Worm (Caenorhabditis elegans) whole organism, L1 larva: ENCODE measurements around the gene T05G5.4.

Source experiments
- ama-1 ChIP-seq: fragments of 150-350 bp; optimal IDR thresholded peaks from 2 replicates; lab custom pipeline; 2014
- ceh-63 ChIP-seq: fragments of 200-800 bp; sonication (Bioruptor generic); optimal IDR thresholded peaks from 2 replicates; lab custom pipeline; 2018; ENCODE audit warnings: mild to moderate bottlenecking, missing genetic modification characterization, missing compliant biosample characterization
- ceh-88 ChIP-seq: fragments of 200-800 bp; sonication (Bioruptor generic); IDR thresholded peaks from 2 replicates; pipeline ENCODE4 v1.3.6; 2022; ENCODE audit warnings: missing genetic modification characterization, missing compliant biosample characterization
- ceh-90 ChIP-seq: sonication (generic microtip); optimal IDR thresholded peaks from 2 replicates; lab custom pipeline; 2016; ENCODE audit warnings: missing genetic modification characterization, missing compliant biosample characterization
- dsc-1 ChIP-seq: sonication (generic microtip); optimal IDR thresholded peaks from 2 replicates; lab custom pipeline; 2016; ENCODE audit warnings: mild to moderate bottlenecking, missing genetic modification characterization, missing compliant biosample characterization
- efl-1 ChIP-seq, 4 experiments: fragments of 150-350 bp; optimal IDR thresholded peaks in 3 of 4; peaks in 1 of 4; 1 replicate in 1 of 4; 2 replicates in 3 of 4; lab custom pipeline; 2014; ENCODE audit warnings: missing biosample characterization in 2 of 4, missing genetic modification characterization in 2 of 4, missing genetic modification reagents in 2 of 4
- efl-3 ChIP-seq: fragments of 200-800 bp; sonication (Bioruptor generic); optimal IDR thresholded peaks from 2 replicates; lab custom pipeline; 2018; ENCODE audit warnings: mild to moderate bottlenecking, missing genetic modification characterization, missing compliant biosample characterization
- elt-2 ChIP-seq: sonication (generic microtip); optimal IDR thresholded peaks from 2 replicates; lab custom pipeline; 2016; ENCODE audit warnings: missing genetic modification characterization, mild to moderate bottlenecking, inconsistent platforms, missing compliant biosample characterization, missing genetic modification reagents
- elt-3 ChIP-seq, 6 experiments: fragments of 150-350 bp in 1 of 6; sonication (generic microtip); optimal IDR thresholded peaks; 2 replicates each; lab custom pipeline; 2017 to 2018; ENCODE audit warnings: missing biosample characterization in 6 of 6, missing genetic modification characterization in 6 of 6, inconsistent platforms in 1 of 6
- fkh-10 ChIP-seq: sonication (generic microtip); optimal IDR thresholded peaks from 2 replicates; lab custom pipeline; 2017; ENCODE audit warnings: missing biosample characterization, missing genetic modification reagents, missing genetic modification characterization
- fos-1 ChIP-seq: fragments of 150-350 bp; optimal IDR thresholded peaks from 2 replicates; lab custom pipeline; 2014; ENCODE audit warnings: missing biosample characterization, missing genetic modification characterization
- lin-35 ChIP-seq, 2 experiments: fragments of 150-350 bp; optimal IDR thresholded peaks; 2 replicates each; lab custom pipeline; 2014; ENCODE audit warnings: missing biosample characterization in 2 of 2, missing genetic modification characterization in 2 of 2, missing genetic modification reagents in 2 of 2
- lir-3 ChIP-seq: sonication (generic microtip); optimal IDR thresholded peaks from 2 replicates; lab custom pipeline; 2016; ENCODE audit warnings: mild to moderate bottlenecking, missing genetic modification characterization, moderate library complexity, missing compliant biosample characterization; ENCODE audit not compliant: poor library complexity
- lsy-2 ChIP-seq, 2 experiments: fragments of 150-350 bp; optimal IDR thresholded peaks; 2 replicates each; lab custom pipeline; 2014; ENCODE audit warnings: missing biosample characterization in 2 of 2, missing genetic modification characterization in 2 of 2
- mdl-1 ChIP-seq, 2 experiments: fragments of 150-350 bp; optimal IDR thresholded peaks; 2 replicates each; lab custom pipeline; 2014 to 2017; ENCODE audit warnings: missing biosample characterization in 2 of 2, missing genetic modification characterization in 2 of 2, inconsistent platforms in 1 of 2
- nhr-11 ChIP-seq: fragments of 150-350 bp; optimal IDR thresholded peaks from 2 replicates; lab custom pipeline; 2014; ENCODE audit warnings: missing biosample characterization, missing genetic modification characterization
- nhr-12 ChIP-seq: sonication (generic microtip); optimal IDR thresholded peaks from 2 replicates; lab custom pipeline; 2017; ENCODE audit warnings: missing biosample characterization, missing genetic modification characterization
- nhr-19 ChIP-seq: fragments of 200-800 bp; sonication (Bioruptor generic); conservative IDR thresholded peaks from 2 replicates; pipeline ENCODE4 v1.3.6; 2022; ENCODE audit warnings: missing genetic modification characterization, missing compliant biosample characterization
- nhr-20 ChIP-seq: sonication (generic microtip); optimal IDR thresholded peaks from 2 replicates; lab custom pipeline; 2016; ENCODE audit warnings: mild to moderate bottlenecking, missing genetic modification characterization, missing compliant biosample characterization
- nhr-47 ChIP-seq: sonication (generic microtip); optimal IDR thresholded peaks from 2 replicates; lab custom pipeline; 2016; ENCODE audit warnings: mild to moderate bottlenecking, missing genetic modification characterization, moderate library complexity, missing compliant biosample characterization
- nhr-71 ChIP-seq: sonication (generic microtip); optimal IDR thresholded peaks from 2 replicates; lab custom pipeline; 2016; ENCODE audit warnings: mild to moderate bottlenecking, missing genetic modification characterization, moderate library complexity, missing compliant biosample characterization
- nhr-85 ChIP-seq: sonication (generic microtip); peaks from one replicate; lab custom pipeline; 2016; ENCODE audit warnings: missing genetic modification characterization, inconsistent platforms, missing compliant biosample characterization
- nhr-90 ChIP-seq: sonication (generic microtip); optimal IDR thresholded peaks from 2 replicates; lab custom pipeline; 2016; ENCODE audit warnings: mild to moderate bottlenecking, missing genetic modification characterization, missing compliant biosample characterization; ENCODE audit not compliant: poor library complexity
- pqm-1 ChIP-seq: sonication (generic microtip); optimal IDR thresholded peaks from 3 replicates; lab custom pipeline; 2017; ENCODE audit warnings: missing biosample characterization, missing genetic modification characterization
- snpc-4 ChIP-seq: fragments of 150-350 bp; optimal IDR thresholded peaks from 2 replicates; lab custom pipeline; 2014; ENCODE audit warnings: missing biosample characterization, missing genetic modification characterization
- sox-4 ChIP-seq: sonication (generic microtip); optimal IDR thresholded peaks from 2 replicates; lab custom pipeline; 2016; ENCODE audit warnings: missing genetic modification characterization, missing compliant biosample characterization
- sptf-1 ChIP-seq: fragments of 150-350 bp; optimal IDR thresholded peaks from 2 replicates; lab custom pipeline; 2014; ENCODE audit warnings: missing biosample characterization, missing genetic modification characterization
- sup-37 ChIP-seq: fragments of 200-800 bp; sonication (Bioruptor generic); optimal IDR thresholded peaks from 2 replicates; lab custom pipeline; 2018; ENCODE audit warnings: mild to moderate bottlenecking, missing genetic modification characterization, missing compliant biosample characterization
- tbx-2 ChIP-seq: sonication (generic microtip); optimal IDR thresholded peaks from 2 replicates; lab custom pipeline; 2016; ENCODE audit warnings: missing genetic modification characterization, missing compliant biosample characterization
- tlp-1 ChIP-seq: fragments of 150-350 bp; optimal IDR thresholded peaks from 2 replicates; lab custom pipeline; 2014; ENCODE audit warnings: missing biosample characterization, missing genetic modification characterization
- unc-62 ChIP-seq: fragments of 150-350 bp; optimal IDR thresholded peaks from 2 replicates; lab custom pipeline; 2014; ENCODE audit warnings: missing biosample characterization, missing genetic modification reagents, missing genetic modification characterization
- zag-1 ChIP-seq: fragments of 150-350 bp; optimal IDR thresholded peaks from 2 replicates; lab custom pipeline; 2014; ENCODE audit warnings: missing biosample characterization, missing genetic modification characterization
- ztf-11 ChIP-seq, 2 experiments: sonication (generic microtip); optimal IDR thresholded peaks; 2 replicates each; lab custom pipeline; 2016 to 2017; ENCODE audit warnings: missing genetic modification characterization in 2 of 2, missing biosample characterization in 1 of 2, missing compliant biosample characterization in 1 of 2

T05G5.4 gene

ce11 chrIII:9717243-9717642 lies 31.5 kb upstream of the T05G5.4 start (continued):
- TF ChIP-seq sup-37 (GFP tag; lab: Kevin White, UChicago) (peak; percentile 55), nhr-85 (tag; lab: Kevin White, UChicago) (peak; percentile 88), snpc-4 (tag; lab: Kevin White, UChicago) (peak; percentile 99), nhr-12 (no peak), lsy-2 (tag; optimal IDR thresholded peaks at IDR 0.05; lab: Kevin White, UChicago) (peak; percentile 32 to 69), fos-1 (peak; percentile 44), ama-1 (peak; percentile 91)

- TF ChIP-seq efl-1 (optimal IDR thresholded peaks at IDR 0.05; lab: Kevin White, UChicago) (no peak), efl-1 (GFP tag; optimal IDR thresholded peaks at IDR 0.05 in 1 of 2; lab: Kevin White, UChicago) (no peak), elt-2 (tag; lab: Kevin White, UChicago) (peak; percentile 39)
Measured at ce11 chrIII:9720191-9720590, 28.5 kb upstream of the T05G5.4 start, which contains the start of gene ncx-7. Gene ncx-7, minus strand, starts transcription at chrIII:9720291.

- TF ChIP-seq ceh-90 (tag; lab: Kevin White, UChicago) (no peak), elt-2 (tag; lab: Kevin White, UChicago) (peak; percentile 91), lir-3 (no peak), pqm-1 (tag; lab: Kevin White, UChicago) (peak; percentile 44), nhr-19 (no peak), elt-3 (tag; optimal IDR thresholded peaks at IDR 0.05; lab: Kevin White, UChicago) (no peak), ama-1 (no peak), nhr-20 (tag; lab: Kevin White, UChicago) (peak; percentile 5), unc-62 (GFP tag; lab: Kevin White, UChicago) (no peak), tlp-1 (tag; lab: Kevin White, UChicago) (peak; percentile 59), fkh-10 (GFP tag; lab: Kevin White, UChicago) (no peak), tbx-2 (no peak), ztf-11 (tag; optimal IDR thresholded peaks at IDR 0.05; lab: Kevin White, UChicago) (no peak), ceh-63 (GFP tag; lab: Kevin White, UChicago) (no peak), lin-35 (GFP tag; optimal IDR thresholded peaks at IDR 0.05; lab: Kevin White, UChicago) (peak in 1 of 2 experiments; percentile 26), nhr-71 (tag; lab: Kevin White, UChicago) (peak; percentile 8), nhr-90 (no peak)
Measured at ce11 chrIII:9721991-9722390, 26.7 kb upstream of the T05G5.4 start.

ce11 chrIII:9725114-9725513 lies 23.6 kb upstream of the T05G5.4 start, which contains the start of gene clec-162:
Gene clec-162, minus strand, starts transcription at chrIII:9725214.
- TF ChIP-seq efl-3 (GFP tag; lab: Kevin White, UChicago), result no peak
- no peak for TF ChIP-seq nhr-11 (tag; lab: Kevin White, UChicago)
- no peak for TF ChIP-seq unc-62 (GFP tag; lab: Kevin White, UChicago)

- peak; percentile 3 for TF ChIP-seq dsc-1
- no peak for TF ChIP-seq sptf-1 (tag; lab: Kevin White, UChicago)
Measured at ce11 chrIII:9727439-9727838, 21.3 kb upstream of the T05G5.4 start, which contains the start of gene C07A9.12. Gene C07A9.12, minus strand, starts transcription at chrIII:9727539.

ce11 chrIII:9730407-9730806 lies 18.3 kb upstream of the T05G5.4 start:
- TF ChIP-seq nhr-47 (tag; lab: Kevin White, UChicago) (no peak), mdl-1 (tag; optimal IDR thresholded peaks at IDR 0.05; lab: Kevin White, UChicago) (no peak), ceh-88 (GFP tag; lab: Robert Waterston, UW) (no peak), sox-4 (tag; lab: Kevin White, UChicago) (no peak), dsc-1 (peak; percentile 53), efl-1 (optimal IDR thresholded peaks at IDR 0.05; lab: Kevin White, UChicago) (no peak), efl-1 (GFP tag; optimal IDR thresholded peaks at IDR 0.05 in 1 of 2; lab: Kevin White, UChicago) (peak in 1 of 2 experiments; percentile 42), zag-1 (tag; lab: Kevin White, UChicago) (no peak)
